Worm (Caenorhabditis elegans) whole organism, L3 larva: ENCODE measurements around the gene F09G8.7.

Source experiments
- aly-2 ChIP-seq: fragments of 150-350 bp; optimal IDR thresholded peaks from 2 replicates; lab custom pipeline; 2014; ENCODE audit warnings: missing biosample characterization, missing genetic modification characterization
- ama-1 ChIP-seq: fragments of 150-350 bp; optimal IDR thresholded peaks from 2 replicates; lab custom pipeline; 2018
- daf-12 ChIP-seq: fragments of 150-350 bp; optimal IDR thresholded peaks from 2 replicates; lab custom pipeline; 2014; ENCODE audit warnings: missing biosample characterization, missing genetic modification reagents, missing genetic modification characterization
- elt-2 ChIP-seq: sonication (generic microtip); optimal IDR thresholded peaks from 2 replicates; lab custom pipeline; 2016; ENCODE audit warnings: missing genetic modification reagents, mild to moderate bottlenecking, missing genetic modification characterization, missing compliant biosample characterization
- fkh-10 ChIP-seq: sonication (generic microtip); optimal IDR thresholded peaks from 2 replicates; lab custom pipeline; 2017; ENCODE audit warnings: missing biosample characterization, missing genetic modification reagents, missing genetic modification characterization
- lin-15B ChIP-seq: fragments of 150-350 bp; optimal IDR thresholded peaks from 2 replicates; lab custom pipeline; 2014; ENCODE audit warnings: missing biosample characterization, missing genetic modification characterization
- nfya-1 ChIP-seq: sonication (generic microtip); optimal IDR thresholded peaks from 2 replicates; lab custom pipeline; 2017; ENCODE audit warnings: missing genetic modification characterization, mild to moderate bottlenecking, missing compliant biosample characterization, antibody characterized with exemption, moderate library complexity; ENCODE audit not compliant: insufficient read depth
- nhr-11 ChIP-seq: fragments of 150-350 bp; optimal IDR thresholded peaks from 2 replicates; lab custom pipeline; 2014; ENCODE audit warnings: missing biosample characterization, missing genetic modification characterization
- nhr-25 ChIP-seq: sonication (generic microtip); optimal IDR thresholded peaks from 2 replicates; lab custom pipeline; 2017; ENCODE audit warnings: missing biosample characterization, missing genetic modification characterization
- nhr-77 ChIP-seq: fragments of 150-350 bp; optimal IDR thresholded peaks from 2 replicates; lab custom pipeline; 2014; ENCODE audit warnings: missing biosample characterization, missing genetic modification characterization
- pqm-1 ChIP-seq: fragments of 150-350 bp; optimal IDR thresholded peaks from 2 replicates; lab custom pipeline; 2017; ENCODE audit warnings: missing biosample characterization, missing genetic modification characterization, inconsistent platforms
- unc-62 ChIP-seq: fragments of 150-350 bp; sonication (generic microtip); optimal IDR thresholded peaks from 4 replicates; lab custom pipeline; 2014; ENCODE audit warnings: missing biosample characterization, missing genetic modification reagents, missing genetic modification characterization
- ztf-11 ChIP-seq: fragments of 150-350 bp; optimal IDR thresholded peaks from 2 replicates; lab custom pipeline; 2014; ENCODE audit warnings: missing biosample characterization, missing genetic modification characterization

ce11 chrIII:8258045-8258444 is 10.1 kb downstream of the F09G8.7 start, which contains the start of gene ncr-2:
- TF ChIP-seq nhr-77 (no peak), fkh-10 (GFP tag; lab: Kevin White, UChicago) (no peak), ztf-11 (tag; lab: Kevin White, UChicago) (no peak), lin-15B (tag; lab: Kevin White, UChicago) (no peak), nhr-11 (tag; lab: Kevin White, UChicago) (no peak), aly-2 (tag; lab: Kevin White, UChicago) (no peak), unc-62 (GFP tag; lab: Kevin White, UChicago) (no peak), pqm-1 (tag; lab: Kevin White, UChicago) (no peak), nhr-25 (tag; lab: Kevin White, UChicago) (no peak), daf-12 (tag; lab: Kevin White, UChicago) (no peak), ama-1 (lab: Kevin White, UChicago) (no peak), nfya-1 (tag; lab: Kevin White, UChicago) (no peak), elt-2 (tag; lab: Kevin White, UChicago) (no peak)
